Worm (Caenorhabditis elegans) whole organism, L4/young adult: ENCODE measurements around the gene C25H3.10.

Experiments
- W03F9.2 ChIP-seq: fragments of 150-350 bp; optimal IDR thresholded peaks from 2 replicates; lab custom pipeline; 2014; ENCODE audit warnings: missing biosample characterization, missing genetic modification characterization
- dao-5 ChIP-seq: sonication (generic microtip); optimal IDR thresholded peaks from 2 replicates; lab custom pipeline; 2016; ENCODE audit warnings: missing genotype, missing genetic modification characterization, moderate library complexity, missing compliant biosample characterization
- him-1 ChIP-seq: sonication (generic microtip); optimal IDR thresholded peaks from 2 replicates; lab custom pipeline; 2016; ENCODE audit warnings: missing genotype, missing genetic modification reagents, missing genetic modification characterization, missing compliant biosample characterization

- no peak for TF ChIP-seq dao-5 (tag; lab: Kevin White, UChicago)
- TF ChIP-seq him-1 (tag; lab: Kevin White, UChicago): no peak
- TF ChIP-seq W03F9.2 (tag; lab: Kevin White, UChicago): no peak
Observed at ce11 chrII:5663180-5663791, 35.5 kb downstream of the C25H3.10 start.
